Worm (Caenorhabditis elegans): Measurements from ENCODE around the gene plr-1.
A peak's percentile ranks its signal among the peaks of the same experiment; 100 is the strongest.

Gene plr-1

ce11 chrIII:11502753-11503152 is 46.1 kb downstream of the plr-1 start, which contains the start of gene tin-10:
Gene tin-10, minus strand, starts transcription at chrIII:11502853.
- TF ChIP-seq pes-1 (GFP tag; IDR thresholded peaks at IDR 0.05) (no peak), hnd-1 (tag; optimal IDR thresholded peaks at IDR 0.05) (no peak), F13C5.2 (tag; optimal IDR thresholded peaks at IDR 0.05) (no peak), ama-1 (optimal IDR thresholded peaks at IDR 0.05) (no peak)

- TF ChIP-seq ama-1 (optimal IDR thresholded peaks at IDR 0.05) (no peak), ceh-13 (GFP tag; optimal IDR thresholded peaks at IDR 0.05) (no peak), aly-1 (tag; optimal IDR thresholded peaks at IDR 0.05) (no peak), ceh-36 (tag; optimal IDR thresholded peaks at IDR 0.05) (no peak), hmbx-1 (tag; optimal IDR thresholded peaks at IDR 0.05) (no peak), ets-7 (tag; optimal IDR thresholded peaks at IDR 0.05) (no peak), sea-1 (GFP tag; conservative IDR thresholded peaks at IDR 0.05) (no peak), hmg-4 (GFP tag; optimal IDR thresholded peaks at IDR 0.05) (no peak), scrt-1 (GFP tag; IDR thresholded peaks at IDR 0.05) (no peak), F13C5.2 (tag; optimal IDR thresholded peaks at IDR 0.05) (no peak), B0310.2 (tag; optimal IDR thresholded peaks at IDR 0.05) (no peak), pes-1 (GFP tag; IDR thresholded peaks at IDR 0.05) (no peak), flt-1 (GFP tag; IDR thresholded peaks at IDR 0.05) (no peak), tbx-11 (GFP tag; IDR thresholded peaks at IDR 0.05) (no peak), tra-4 (tag; optimal IDR thresholded peaks at IDR 0.05) (no peak), hnd-1 (tag; optimal IDR thresholded peaks at IDR 0.05) (no peak), tbx-37 (GFP tag; conservative IDR thresholded peaks at IDR 0.05) (no peak)
Observed at ce11 chrIII:11505213-11505612, 48.5 kb downstream of the plr-1 start, which contains the start of the genes Y66D12A.21 and spe-6. Gene Y66D12A.21, minus strand, starts transcription at chrIII:11505302. Gene spe-6, plus strand, starts transcription at chrIII:11505488.

- TF ChIP-seq hmbx-1 (tag; optimal IDR thresholded peaks at IDR 0.05) (no peak), scrt-1 (GFP tag; IDR thresholded peaks at IDR 0.05) (0 out of 2 replicates have a peak, but pooled peaks have one; percentile 7), flt-1 (GFP tag; IDR thresholded peaks at IDR 0.05) (no peak), pes-1 (GFP tag; IDR thresholded peaks at IDR 0.05) (no peak), hmg-4 (GFP tag; optimal IDR thresholded peaks at IDR 0.05) (no peak), ama-1 (optimal IDR thresholded peaks at IDR 0.05) (no peak), tbx-11 (GFP tag; IDR thresholded peaks at IDR 0.05) (no peak)
Observed at ce11 chrIII:11505621-11506020, 48.9 kb downstream of the plr-1 start.

- TF ChIP-seq tbx-11 (GFP tag; IDR thresholded peaks at IDR 0.05): no peak
- 0 out of 2 replicates have a peak, but pooled peaks have one; percentile 34 for TF ChIP-seq pes-1 (GFP tag; IDR thresholded peaks at IDR 0.05)
Observed at ce11 chrIII:11508816-11509215, 52.1 kb downstream of the plr-1 start, which contains the start of gene Y66D12A.19. Gene Y66D12A.19, plus strand, starts transcription at chrIII:11509081.

ce11 chrIII:11510120-11510519 is 53.4 kb downstream of the plr-1 start:
- TF ChIP-seq hmg-4 (GFP tag; optimal IDR thresholded peaks at IDR 0.05): no peak
- no peak for TF ChIP-seq tbx-11 (GFP tag; IDR thresholded peaks at IDR 0.05)
- TF ChIP-seq sea-1 (GFP tag; conservative IDR thresholded peaks at IDR 0.05): no peak
- TF ChIP-seq B0310.2 (tag; optimal IDR thresholded peaks at IDR 0.05): no peak
- TF ChIP-seq scrt-1 (GFP tag; IDR thresholded peaks at IDR 0.05): no peak
- TF ChIP-seq tbx-37 (GFP tag; conservative IDR thresholded peaks at IDR 0.05): no peak
- TF ChIP-seq aly-1 (tag; optimal IDR thresholded peaks at IDR 0.05): no peak
- no peak for TF ChIP-seq hnd-1 (tag; optimal IDR thresholded peaks at IDR 0.05)
- TF ChIP-seq ama-1 (optimal IDR thresholded peaks at IDR 0.05): no peak
- TF ChIP-seq ceh-36 (tag; optimal IDR thresholded peaks at IDR 0.05): no peak
- TF ChIP-seq flt-1 (GFP tag; IDR thresholded peaks at IDR 0.05): no peak
- no peak for TF ChIP-seq ets-7 (tag; optimal IDR thresholded peaks at IDR 0.05)
- TF ChIP-seq hmbx-1 (tag; optimal IDR thresholded peaks at IDR 0.05): no peak
- TF ChIP-seq ceh-13 (GFP tag; optimal IDR thresholded peaks at IDR 0.05): no peak

ce11 chrIII:11510826-11511225 is 54.1 kb downstream of the plr-1 start:
- TF ChIP-seq tbx-37 (GFP tag; conservative IDR thresholded peaks at IDR 0.05) (no peak), F13C5.2 (tag; optimal IDR thresholded peaks at IDR 0.05) (no peak), hmg-4 (GFP tag; optimal IDR thresholded peaks at IDR 0.05) (no peak), hnd-1 (tag; optimal IDR thresholded peaks at IDR 0.05) (no peak), scrt-1 (GFP tag; IDR thresholded peaks at IDR 0.05) (no peak)

Data from whole organism, early embryonic.